Fruit fly (Drosophila melanogaster) whole organism, pupa: Measurements from ENCODE around the gene Whamy.
A peak's percentile ranks its signal among the peaks of the same experiment; 100 is the strongest.

Source experiments
- CG10348 ChIP-seq: fragments of 200-800 bp; sonication (Bioruptor generic); IDR thresholded peaks from 2 replicates; pipeline ENCODE4 v1.3.6; 2022; ENCODE audit warnings: missing biosample characterization, missing genetic modification characterization
- CG12605 ChIP-seq: fragments of 200-800 bp; sonication (Bioruptor generic); IDR thresholded peaks from 2 replicates; pipeline ENCODE4 v1.3.6; 2022; ENCODE audit warnings: missing biosample characterization, missing genetic modification characterization
- CG13204 ChIP-seq: fragments of 200-800 bp; sonication (Bioruptor generic); optimal IDR thresholded peaks from 2 replicates; lab custom pipeline; 2018; ENCODE audit warnings: missing biosample characterization, mild to moderate bottlenecking, missing genetic modification characterization, moderate library complexity
- CG14655 ChIP-seq: fragments of 200-800 bp; sonication (Bioruptor generic); optimal IDR thresholded peaks from 3 replicates; lab custom pipeline; 2017; ENCODE audit warnings: mild to moderate bottlenecking, missing biosample characterization, missing genetic modification reagents, missing genetic modification characterization
- CG15710 ChIP-seq: fragments of 200-800 bp; sonication (Bioruptor generic); optimal IDR thresholded peaks from 2 replicates; lab custom pipeline; 2018; ENCODE audit warnings: missing biosample characterization, mild to moderate bottlenecking, missing genetic modification characterization, moderate library complexity
- CG17806 ChIP-seq: fragments of 200-800 bp; sonication (Bioruptor generic); optimal IDR thresholded peaks from 2 replicates; lab custom pipeline; 2018; ENCODE audit warnings: missing biosample characterization, mild to moderate bottlenecking, missing genetic modification characterization, moderate library complexity
- CG32121 ChIP-seq: fragments of 200-800 bp; sonication (Bioruptor generic); IDR thresholded peaks from 2 replicates; pipeline ENCODE4 v1.3.6; 2022; ENCODE audit warnings: missing biosample characterization, missing genetic modification characterization
- CG34367 ChIP-seq: fragments of 200-800 bp; sonication (Bioruptor generic); optimal IDR thresholded peaks from 2 replicates; lab custom pipeline; 2018; ENCODE audit warnings: missing biosample characterization, mild to moderate bottlenecking, missing genetic modification characterization
- CG4496 ChIP-seq: fragments of 200-800 bp; sonication (Bioruptor generic); IDR thresholded peaks from 3 replicates; pipeline ENCODE4 v1.3.6; 2022; ENCODE audit warnings: missing biosample characterization, missing genetic modification characterization
- CG8159 ChIP-seq: fragments of 200-800 bp; sonication (Bioruptor generic); optimal IDR thresholded peaks from 3 replicates; lab custom pipeline; 2018; ENCODE audit warnings: missing biosample characterization, mild to moderate bottlenecking, missing genetic modification characterization, moderate library complexity
- CG8301 ChIP-seq: fragments of 200-800 bp; sonication (Bioruptor generic); optimal IDR thresholded peaks from 2 replicates; lab custom pipeline; 2018; ENCODE audit warnings: missing biosample characterization, mild to moderate bottlenecking, missing genetic modification characterization
- CG9948 ChIP-seq: fragments of 200-800 bp; sonication (Bioruptor generic); optimal IDR thresholded peaks from 2 replicates; lab custom pipeline; 2018; ENCODE audit warnings: missing biosample characterization, mild to moderate bottlenecking, missing genetic modification characterization, moderate library complexity
- D1 ChIP-seq: fragments of 200-800 bp; sonication (Bioruptor generic); optimal IDR thresholded peaks from 2 replicates; lab custom pipeline; 2018; ENCODE audit warnings: missing biosample characterization, mild to moderate bottlenecking, missing genetic modification characterization, moderate library complexity
- EcR ChIP-seq: fragments of 200-800 bp; sonication (Bioruptor generic); optimal IDR thresholded peaks from 3 replicates; lab custom pipeline; 2019; ENCODE audit warnings: missing biosample characterization, missing genetic modification characterization, mild to moderate bottlenecking, moderate library complexity, missing genetic modification reagents
- Ets98B ChIP-seq: fragments of 200-800 bp; sonication (Bioruptor generic); IDR thresholded peaks from 2 replicates; pipeline ENCODE4 v1.3.6; 2022; ENCODE audit warnings: missing biosample characterization, missing genetic modification characterization
- Pif1A ChIP-seq: fragments of 200-800 bp; sonication (Bioruptor generic); optimal IDR thresholded peaks from 3 replicates; lab custom pipeline; 2016; ENCODE audit warnings: missing biosample characterization, missing genetic modification characterization
- Pif1B ChIP-seq: fragments of 200-800 bp; sonication (Bioruptor generic); optimal IDR thresholded peaks from 3 replicates; lab custom pipeline; 2016; ENCODE audit warnings: missing biosample characterization, missing genetic modification characterization
- Snoo ChIP-seq: fragments of 200-800 bp; sonication (Bioruptor generic); optimal IDR thresholded peaks from 3 replicates; lab custom pipeline; 2017; ENCODE audit warnings: missing biosample characterization, mild to moderate bottlenecking, missing genetic modification characterization, inconsistent platforms
- fd96Ca ChIP-seq: fragments of 200-800 bp; sonication (Bioruptor generic); IDR thresholded peaks from 3 replicates; pipeline ENCODE4 v1.3.6; 2022; ENCODE audit warnings: missing biosample characterization, missing genetic modification characterization
- gl ChIP-seq: fragments of 200-800 bp; sonication (Bioruptor generic); optimal IDR thresholded peaks from 2 replicates; lab custom pipeline; 2018; ENCODE audit warnings: missing biosample characterization, mild to moderate bottlenecking, missing genetic modification characterization
- rn ChIP-seq: fragments of 200-800 bp; sonication (Bioruptor generic); IDR thresholded peaks from 2 replicates; pipeline ENCODE4 v1.3.6; 2022; ENCODE audit warnings: missing biosample characterization, missing genetic modification characterization

Whamy gene

dm6 chr3R:9791177-9791806 is 17.1 kb upstream of the Whamy start, which contains the start of the genes CG12945 and CG8507:
TSS of gene CG12945 (minus strand) at chr3R:9791221.
TSS of gene CG8507 (plus strand) at chr3R:9791483.
- TF ChIP-seq CG9948 (tag; lab: Kevin White, UChicago) (peak; percentile 29), CG15710 (peak; percentile 52), CG17806 (tag; lab: Kevin White, UChicago) (peak; percentile 11), fd96Ca (GFP tag; lab: Robert Waterston, UW) (no peak), CG8159 (tag; lab: Kevin White, UChicago) (peak; percentile 61), CG10348 (no peak), Snoo (tag; lab: Kevin White, UChicago) (peak; percentile 25), Pif1B (GFP tag; lab: Kevin White, UChicago) (no peak), EcR (peak; percentile 91), CG32121 (no peak), CG8301 (tag; lab: Kevin White, UChicago) (peak; percentile 28), rn (GFP tag; lab: Robert Waterston, UW) (no peak), CG34367 (tag; lab: Kevin White, UChicago) (peak; percentile 6)

dm6 chr3R:9784341-9785062 is 10.3 kb upstream of the Whamy start, which contains the start of the genes MtnA and CG8500:
TSS of gene MtnA (minus strand) at chr3R:9784370.
TSS of gene CG8500 (plus strand) at chr3R:9784653.
- TF ChIP-seq CG8159 (tag; lab: Kevin White, UChicago) (no peak), Pif1B (GFP tag; lab: Kevin White, UChicago) (no peak), CG32121 (no peak), EcR (no peak), CG4496 (peak; percentile 64; the same call in 2 of the 3 replicates), CG14655 (GFP tag; lab: Kevin White, UChicago) (no peak), Ets98B (GFP tag; lab: Robert Waterston, UW) (peak; percentile 11; the same call in 1 of the 2 replicates), CG8301 (tag; lab: Kevin White, UChicago) (no peak), fd96Ca (GFP tag; lab: Robert Waterston, UW) (no peak), D1 (tag; lab: Kevin White, UChicago) (no peak), CG34367 (tag; lab: Kevin White, UChicago) (no peak), CG15710 (no peak)

- TF ChIP-seq Snoo (tag; lab: Kevin White, UChicago) (no peak), CG9948 (tag; lab: Kevin White, UChicago) (peak; percentile 3), CG4496 (0 out of 3 replicates have a peak, but pooled peaks have one; percentile 21), gl (no peak), EcR (peak; percentile 8), CG8159 (tag; lab: Kevin White, UChicago) (peak; percentile 21)
These were observed 9.2 kb upstream of the Whamy start for dm6 chr3R:9783240-9783917.

- TF ChIP-seq Pif1B (GFP tag; lab: Kevin White, UChicago) (no peak), CG14655 (GFP tag; lab: Kevin White, UChicago) (no peak), CG8301 (tag; lab: Kevin White, UChicago) (no peak), CG9948 (tag; lab: Kevin White, UChicago) (no peak), rn (GFP tag; lab: Robert Waterston, UW) (no peak), CG8159 (tag; lab: Kevin White, UChicago) (no peak), gl (no peak), EcR (peak; percentile 30), Snoo (tag; lab: Kevin White, UChicago) (no peak), CG12605 (GFP tag; lab: Robert Waterston, UW) (no peak), D1 (tag; lab: Kevin White, UChicago) (no peak), CG4496 (peak; percentile 21; the same call in 1 of the 3 replicates), CG32121 (0 out of 2 replicates have a peak, but pooled peaks have one; percentile 12)
- TF ChIP-seq, all 21 proteins: peak for 3
These were observed 5.5 kb upstream of the Whamy start, which contains the start of gene CG12947 for dm6 chr3R:9779764-9780163. TSS of gene CG12947 (plus strand) at chr3R:9780064.

dm6 chr3R:9777941-9778360 is 3.7 kb upstream of the Whamy start, which contains the start of gene RpS29:
TSS of gene RpS29 (plus strand) at chr3R:9778042.
- peak; percentile 22 for TF ChIP-seq EcR
- TF ChIP-seq CG17806 (tag; lab: Kevin White, UChicago), result no peak
- TF ChIP-seq Pif1B (GFP tag; lab: Kevin White, UChicago), result no peak
- TF ChIP-seq CG4496, result peak; percentile 78; the same call in 2 of the 3 replicates
- peak; percentile 64 for TF ChIP-seq Snoo (tag; lab: Kevin White, UChicago)
- TF ChIP-seq gl, result peak; percentile 17
- peak; percentile 41 for TF ChIP-seq CG8159 (tag; lab: Kevin White, UChicago)
- no peak for TF ChIP-seq CG9948 (tag; lab: Kevin White, UChicago)
- peak; percentile 54; the same call in 1 of the 3 replicates for TF ChIP-seq fd96Ca (GFP tag; lab: Robert Waterston, UW)
- peak; percentile 26; the same call in 1 of the 2 replicates for TF ChIP-seq CG32121
- TF ChIP-seq CG34367 (tag; lab: Kevin White, UChicago), result peak; percentile 30
- TF ChIP-seq CG15710, result peak; percentile 17
- no peak for TF ChIP-seq D1 (tag; lab: Kevin White, UChicago)
- TF ChIP-seq CG14655 (GFP tag; lab: Kevin White, UChicago), result no peak
- TF ChIP-seq CG13204, result no peak
- TF ChIP-seq Pif1A, result no peak
- TF ChIP-seq Ets98B (GFP tag; lab: Robert Waterston, UW), result peak; percentile 57
- peak; percentile 26; the same call in 1 of the 2 replicates for TF ChIP-seq CG12605 (GFP tag; lab: Robert Waterston, UW)
- TF ChIP-seq rn (GFP tag; lab: Robert Waterston, UW), result peak; percentile 38; the same call in 1 of the 2 replicates
- peak; percentile 16 for TF ChIP-seq CG8301 (tag; lab: Kevin White, UChicago)
- no peak for TF ChIP-seq CG10348
